Worm (Caenorhabditis elegans) whole organism, young adult: ENCODE results near the gene math-23.

ENCODE experiments used
- F23B12.7 ChIP-seq: sonication (generic microtip); optimal IDR thresholded peaks from 2 replicates; lab custom pipeline; 2017; ENCODE audit warnings: missing genetic modification characterization, mild to moderate bottlenecking, missing compliant biosample characterization, antibody characterized with exemption, moderate library complexity; ENCODE audit not compliant: insufficient read depth
- Y56A3A.18 ChIP-seq: fragments of 200-800 bp; sonication (Bioruptor generic); IDR thresholded peaks from 2 replicates; pipeline ENCODE4 v1.3.6; 2022; ENCODE audit warnings: missing genetic modification reagents, missing genetic modification characterization, missing compliant biosample characterization
- Y67H2A.10 ChIP-seq: fragments of 200-800 bp; sonication (Bioruptor generic); conservative IDR thresholded peaks from 2 replicates; pipeline ENCODE4 v1.3.6; 2022; ENCODE audit warnings: missing genetic modification reagents, missing genetic modification characterization, missing compliant biosample characterization
- ZK185.1 ChIP-seq: sonication (generic microtip); optimal IDR thresholded peaks from 2 replicates; lab custom pipeline; 2016; ENCODE audit warnings: mild to moderate bottlenecking, missing genetic modification characterization, missing compliant biosample characterization; ENCODE audit not compliant: poor library complexity, severe bottlenecking
- ama-1 ChIP-seq, 3 experiments: fragments of 150-350 bp in 1 of 3; sonication (generic microtip) in 2 of 3; optimal IDR thresholded peaks; 2 replicates each; lab custom pipeline; 2014 to 2018; ENCODE audit warnings: missing biosample characterization in 2 of 3, missing genetic modification characterization in 2 of 3, missing genetic modification reagents in 2 of 3
- attf-3 ChIP-seq: fragments of 200-800 bp; sonication (Bioruptor generic); conservative IDR thresholded peaks from 2 replicates; pipeline ENCODE4 v1.3.6; 2022; ENCODE audit warnings: missing genetic modification reagents, missing genetic modification characterization, missing compliant biosample characterization
- ccch-3 ChIP-seq: fragments of 200-800 bp; sonication (Bioruptor generic); optimal IDR thresholded peaks from 2 replicates; lab custom pipeline; 2018; ENCODE audit warnings: mild to moderate bottlenecking, missing genetic modification characterization, missing compliant biosample characterization
- ceh-91 ChIP-seq: fragments of 200-800 bp; sonication (Bioruptor generic); IDR thresholded peaks from 2 replicates; pipeline ENCODE4 v1.3.6; 2022; ENCODE audit warnings: missing genetic modification reagents, missing genetic modification characterization, missing compliant biosample characterization
- dpff-1 ChIP-seq: sonication (generic microtip); optimal IDR thresholded peaks from 2 replicates; lab custom pipeline; 2017; ENCODE audit warnings: mild to moderate bottlenecking, missing genetic modification characterization, missing compliant biosample characterization
- egl-18 ChIP-seq: fragments of 200-800 bp; sonication (Bioruptor generic); IDR thresholded peaks from 2 replicates; pipeline ENCODE4 v1.3.6; 2022; ENCODE audit warnings: missing genetic modification reagents, missing genetic modification characterization, missing compliant biosample characterization
- egl-44 ChIP-seq: fragments of 200-800 bp; sonication (Bioruptor generic); IDR thresholded peaks from 2 replicates; pipeline ENCODE4 v1.3.6; 2022; ENCODE audit warnings: missing genetic modification reagents, missing genetic modification characterization, missing compliant biosample characterization
- hmg-1.2 ChIP-seq: fragments of 200-800 bp; sonication (Bioruptor generic); IDR thresholded peaks from 2 replicates; pipeline ENCODE4 v1.3.6; 2022; ENCODE audit warnings: missing genetic modification reagents, missing genetic modification characterization, missing compliant biosample characterization
- lin-26 ChIP-seq: fragments of 200-800 bp; sonication (Bioruptor generic); IDR thresholded peaks from 2 replicates; pipeline ENCODE4 v1.3.6; 2022; ENCODE audit warnings: missing genetic modification reagents, missing genetic modification characterization, missing compliant biosample characterization
- lin-40 ChIP-seq: sonication (generic microtip); optimal IDR thresholded peaks from 2 replicates; lab custom pipeline; 2016; ENCODE audit warnings: missing genetic modification characterization, mild to moderate bottlenecking, missing compliant biosample characterization, missing genotype, missing genetic modification reagents
- lir-1 ChIP-seq: fragments of 200-800 bp; sonication (Bioruptor generic); conservative IDR thresholded peaks from 2 replicates; pipeline ENCODE4 v1.3.6; 2022; ENCODE audit warnings: missing genetic modification reagents, missing genetic modification characterization, missing compliant biosample characterization
- lsl-1 ChIP-seq: fragments of 200-800 bp; sonication (Bioruptor generic); optimal IDR thresholded peaks from 2 replicates; lab custom pipeline; 2018; ENCODE audit warnings: mild to moderate bottlenecking, missing genetic modification characterization, moderate library complexity, missing compliant biosample characterization
- lsy-27 ChIP-seq: sonication (generic microtip); optimal IDR thresholded peaks from 2 replicates; lab custom pipeline; 2017; ENCODE audit warnings: missing genetic modification characterization, mild to moderate bottlenecking, missing compliant biosample characterization, antibody characterized with exemption, missing genotype, borderline replicate concordance; ENCODE audit not compliant: insufficient read depth
- madf-3 ChIP-seq: fragments of 200-800 bp; sonication (Bioruptor generic); IDR thresholded peaks from 2 replicates; pipeline ENCODE4 v1.3.6; 2022; ENCODE audit warnings: missing genetic modification reagents, missing genetic modification characterization, missing compliant biosample characterization
- madf-8 ChIP-seq: fragments of 200-800 bp; sonication (Bioruptor generic); conservative IDR thresholded peaks from 2 replicates; pipeline ENCODE4 v1.3.6; 2022; ENCODE audit warnings: missing genetic modification reagents, missing genetic modification characterization, missing compliant biosample characterization
- nhr-27 ChIP-seq: fragments of 200-800 bp; sonication (Bioruptor generic); optimal IDR thresholded peaks from 2 replicates; lab custom pipeline; 2018; ENCODE audit warnings: mild to moderate bottlenecking, missing genetic modification characterization, moderate library complexity, missing compliant biosample characterization
- nhr-80 ChIP-seq: sonication (generic microtip); optimal IDR thresholded peaks from 2 replicates; lab custom pipeline; 2016; ENCODE audit warnings: missing genetic modification characterization, missing compliant biosample characterization
- sea-2 ChIP-seq: fragments of 200-800 bp; sonication (Bioruptor generic); IDR thresholded peaks from 2 replicates; pipeline ENCODE4 v1.3.6; 2022; ENCODE audit warnings: missing genetic modification characterization, missing compliant biosample characterization
- snpc-1.3 ChIP-seq: sonication (generic microtip); optimal IDR thresholded peaks from 2 replicates; lab custom pipeline; 2017; ENCODE audit warnings: missing genetic modification characterization, mild to moderate bottlenecking, missing compliant biosample characterization, antibody characterized with exemption, moderate library complexity, missing genotype, missing genetic modification reagents; ENCODE audit not compliant: insufficient read depth
- snpc-4 ChIP-seq, 5 experiments: fragments of 150-350 bp in 1 of 5; sonication (generic microtip) in 4 of 5; optimal IDR thresholded peaks; 2 replicates each; lab custom pipeline; 2014 to 2018; ENCODE audit warnings: missing genetic modification characterization in 5 of 5, missing biosample characterization in 3 of 5, antibody characterized with exemption in 2 of 5, mild to moderate bottlenecking in 2 of 5, missing compliant biosample characterization in 2 of 5, missing genotype in 2 of 5, moderate library complexity in 2 of 5, missing genetic modification reagents in 1 of 5
- tbp1 ChIP-seq: fragments of 200-800 bp; sonication (Bioruptor generic); optimal IDR thresholded peaks from 2 replicates; lab custom pipeline; 2018; ENCODE audit warnings: mild to moderate bottlenecking, missing genetic modification characterization, missing compliant biosample characterization
- ztf-22 ChIP-seq: fragments of 200-800 bp; sonication (Bioruptor generic); optimal IDR thresholded peaks from 2 replicates; lab custom pipeline; 2018; ENCODE audit warnings: mild to moderate bottlenecking, missing genetic modification characterization, moderate library complexity, missing compliant biosample characterization
- ztf-3 ChIP-seq: fragments of 200-800 bp; sonication (Bioruptor generic); optimal IDR thresholded peaks from 2 replicates; lab custom pipeline; 2018; ENCODE audit warnings: mild to moderate bottlenecking, missing genetic modification characterization, missing compliant biosample characterization

The math-23 gene

ce11 chrII:1897936-1898335 is 4.1 kb upstream of the math-23 start, which contains the start of gene C46F9.6:
C46F9.6 (plus strand) TSS chrII:1898236.
- TF ChIP-seq lin-26 (GFP tag; lab: Robert Waterston, UW) = no peak
- no peak for TF ChIP-seq dpff-1 (tag; lab: Kevin White, UChicago)
- TF ChIP-seq lsy-27 = no peak

ce11 chrII:1899934-1900333 is 2.1 kb upstream of the math-23 start, which contains the start of gene math-24:
math-24 (plus strand) TSS chrII:1900234.
- no peak for TF ChIP-seq lin-40
- no peak for TF ChIP-seq madf-3 (GFP tag; lab: Robert Waterston, UW)
- no peak for TF ChIP-seq ztf-3 (GFP tag; lab: Kevin White, UChicago)
- TF ChIP-seq egl-44 (GFP tag; lab: Robert Waterston, UW) = no peak
- no peak for TF ChIP-seq F23B12.7 (tag; lab: Kevin White, UChicago)
- TF ChIP-seq Y56A3A.18 = no peak
- TF ChIP-seq ZK185.1 = no peak
- TF ChIP-seq, all 124 proteins: peak for 0

ce11 chrII:1905104-1905503 is 3.0 kb downstream of the math-23 start, which contains the start of gene math-22:
math-22 (plus strand) TSS chrII:1905404.
- no peak for TF ChIP-seq egl-18 (GFP tag; lab: Robert Waterston, UW)
- peak; percentile 3 for TF ChIP-seq nhr-80 (tag; lab: Kevin White, UChicago)

- no peak for TF ChIP-seq ztf-22 (GFP tag; lab: Kevin White, UChicago)
- no peak for TF ChIP-seq lir-1 (GFP tag; lab: Robert Waterston, UW)
- TF ChIP-seq ccch-3 = no peak
- no peak for TF ChIP-seq ceh-91 (GFP tag; lab: Robert Waterston, UW)
- TF ChIP-seq snpc-1.3 (tag; lab: Kevin White, UChicago) = no peak
- TF ChIP-seq Y67H2A.10 = no peak
- TF ChIP-seq nhr-27 (tag; lab: Kevin White, UChicago) = no peak
- TF ChIP-seq sea-2 = no peak
- TF ChIP-seq madf-8 (GFP tag; lab: Robert Waterston, UW) = no peak
- no peak for TF ChIP-seq ama-1 (optimal IDR thresholded peaks at IDR 0.05; lab: Kevin White, UChicago)
- no peak for TF ChIP-seq ama-1 (GFP tag; optimal IDR thresholded peaks at IDR 0.05; lab: Kevin White, UChicago)
- TF ChIP-seq tbp1 = no peak
- no peak for TF ChIP-seq hmg-1.2 (GFP tag; lab: Robert Waterston, UW)
- no peak for TF ChIP-seq lin-26 (GFP tag; lab: Robert Waterston, UW)
- no peak for TF ChIP-seq snpc-4 (GFP tag; optimal IDR thresholded peaks at IDR 0.05; lab: Kevin White, UChicago)
- TF ChIP-seq snpc-4 (tag; optimal IDR thresholded peaks at IDR 0.05; lab: Kevin White, UChicago) = no peak
- no peak for TF ChIP-seq attf-3 (GFP tag; lab: Robert Waterston, UW)
- TF ChIP-seq, all 124 proteins: peak for 0
Observed at ce11 chrII:1912741-1913140, 10.7 kb downstream of the math-23 start, which contains the start of gene math-31. math-31 (minus strand) TSS chrII:1912841.

- TF ChIP-seq Y67H2A.10 (no peak), lsl-1 (GFP tag; lab: Kevin White, UChicago) (peak; percentile 33)
Observed at ce11 chrII:1917862-1918261, 15.8 kb downstream of the math-23 start, which contains the start of gene bath-4. bath-4 (minus strand) TSS chrII:1917962.

ce11 chrII:1921018-1921417 is 18.9 kb downstream of the math-23 start, which contains the start of gene bath-7:
bath-7 (minus strand) TSS chrII:1921118.
- TF ChIP-seq egl-18 (GFP tag; lab: Robert Waterston, UW) = no peak
- peak; percentile 52 for TF ChIP-seq lsl-1 (GFP tag; lab: Kevin White, UChicago)
